Fruit fly (Drosophila melanogaster) whole organism, embryonic: Measurements from ENCODE around the gene PlexA.

Experiments
- Bteb2 ChIP-seq: fragments of 200-800 bp; sonication (Bioruptor generic); optimal IDR thresholded peaks from 2 replicates; lab custom pipeline; 2016; ENCODE audit warnings: missing biosample characterization, missing genetic modification characterization
- CG11398 ChIP-seq: fragments of 200-800 bp; sonication (Bioruptor generic); optimal IDR thresholded peaks from 2 replicates; lab custom pipeline; 2016; ENCODE audit warnings: missing biosample characterization, missing genetic modification characterization
- CG11695 ChIP-seq: fragments of 200-800 bp; sonication (Bioruptor generic); IDR thresholded peaks from 3 replicates; pipeline ENCODE4 v1.3.6; 2022; ENCODE audit warnings: missing biosample characterization, missing genetic modification characterization
- CG13424 ChIP-seq: fragments of 200-800 bp; sonication (Bioruptor generic); optimal IDR thresholded peaks from 2 replicates; lab custom pipeline; 2019; ENCODE audit warnings: missing biosample characterization, mild to moderate bottlenecking, missing genetic modification characterization, moderate library complexity
- CG14441 ChIP-seq: fragments of 200-800 bp; sonication (Bioruptor generic); IDR thresholded peaks from 2 replicates; pipeline ENCODE4 v1.3.6; 2022; ENCODE audit warnings: missing biosample characterization, missing genetic modification characterization
- CG15696 ChIP-seq: fragments of 200-800 bp; sonication (Bioruptor generic); optimal IDR thresholded peaks from 2 replicates; lab custom pipeline; 2019; ENCODE audit warnings: missing biosample characterization, mild to moderate bottlenecking, missing genetic modification characterization, moderate library complexity
- CG16815 ChIP-seq: fragments of 200-800 bp; sonication (Bioruptor generic); optimal IDR thresholded peaks from 3 replicates; lab custom pipeline; 2017; ENCODE audit warnings: missing biosample characterization, mild to moderate bottlenecking, missing genetic modification characterization
- CG17186 ChIP-seq: fragments of 200-800 bp; sonication (Bioruptor generic); optimal IDR thresholded peaks from 3 replicates; lab custom pipeline; 2017; ENCODE audit warnings: missing biosample characterization, missing genetic modification reagents, missing genetic modification characterization
- CG2202 ChIP-seq: fragments of 200-800 bp; sonication (Bioruptor generic); optimal IDR thresholded peaks from 2 replicates; lab custom pipeline; 2018; ENCODE audit warnings: missing biosample characterization, mild to moderate bottlenecking, missing genetic modification characterization
- CG31365 ChIP-seq: fragments of 200-800 bp; sonication (Bioruptor generic); optimal IDR thresholded peaks from 2 replicates; lab custom pipeline; 2018; ENCODE audit warnings: missing biosample characterization, mild to moderate bottlenecking, missing genetic modification characterization
- CG32532 ChIP-seq: fragments of 200-800 bp; sonication (Bioruptor generic); IDR thresholded peaks from 2 replicates; pipeline ENCODE4 v1.3.6; 2022; ENCODE audit warnings: missing biosample characterization, missing genetic modification characterization
- CG32767 ChIP-seq: fragments of 200-800 bp; sonication (Bioruptor generic); IDR thresholded peaks from 2 replicates; pipeline ENCODE4 v1.3.6; 2022; ENCODE audit warnings: missing biosample characterization, missing genetic modification characterization
- CG42726 ChIP-seq: fragments of 200-800 bp; sonication (Bioruptor generic); IDR thresholded peaks from 2 replicates; pipeline ENCODE4 v1.3.6; 2022; ENCODE audit warnings: missing biosample characterization, missing genetic modification characterization; ENCODE audit not compliant: partially characterized antibody
- CG5180 ChIP-seq: fragments of 200-800 bp; sonication (Bioruptor generic); optimal IDR thresholded peaks from 3 replicates; lab custom pipeline; 2017; ENCODE audit warnings: missing biosample characterization, missing genetic modification characterization, mild to moderate bottlenecking, moderate library complexity, missing genetic modification reagents
- CG7928 ChIP-seq: fragments of 200-800 bp; sonication (Bioruptor generic); optimal IDR thresholded peaks from 2 replicates; lab custom pipeline; 2017; ENCODE audit warnings: missing biosample characterization, mild to moderate bottlenecking, missing genetic modification characterization
- CG9876 ChIP-seq: fragments of 200-800 bp; sonication (Bioruptor generic); optimal IDR thresholded peaks from 2 replicates; lab custom pipeline; 2016; ENCODE audit warnings: missing biosample characterization, missing genetic modification characterization
- Chrac-16 ChIP-seq: fragments of 200-800 bp; sonication (Bioruptor generic); optimal IDR thresholded peaks from 3 replicates; lab custom pipeline; 2016; ENCODE audit warnings: missing biosample characterization, missing genetic modification characterization
- Deaf1 ChIP-seq: fragments of 200-800 bp; optimal IDR thresholded peaks from 3 replicates; lab custom pipeline; 2019; ENCODE audit warnings: missing biosample characterization, mild to moderate bottlenecking, missing genetic modification characterization, moderate library complexity
- Dll ChIP-seq: fragments of 200-800 bp; sonication (Bioruptor generic); IDR thresholded peaks from 4 replicates; pipeline ENCODE4 v1.3.6; 2022; ENCODE audit warnings: missing biosample characterization, missing genetic modification characterization; ENCODE audit not compliant: partially characterized antibody
- E2f1 ChIP-seq: fragments of 200-800 bp; sonication (Bioruptor generic); IDR thresholded peaks from 2 replicates; pipeline ENCODE4 v1.3.6; 2022; ENCODE audit warnings: missing biosample characterization, missing genetic modification characterization
- Hey ChIP-seq: fragments of 200-800 bp; sonication (Bioruptor generic); optimal IDR thresholded peaks from 3 replicates; lab custom pipeline; 2018; ENCODE audit warnings: missing biosample characterization, mild to moderate bottlenecking, missing genetic modification characterization
- HmgZ ChIP-seq: fragments of 200-800 bp; sonication (Bioruptor generic); optimal IDR thresholded peaks from 2 replicates; lab custom pipeline; 2018; ENCODE audit warnings: missing biosample characterization, mild to moderate bottlenecking, missing genetic modification characterization
- Hmr ChIP-seq: fragments of 200-800 bp; sonication (Bioruptor generic); optimal IDR thresholded peaks from 3 replicates; lab custom pipeline; 2017; ENCODE audit warnings: mild to moderate bottlenecking, missing biosample characterization, missing genetic modification reagents, missing genetic modification characterization
- MTF-1 ChIP-seq: fragments of 200-800 bp; sonication (Bioruptor generic); optimal IDR thresholded peaks from 2 replicates; lab custom pipeline; 2018; ENCODE audit warnings: missing biosample characterization, mild to moderate bottlenecking, missing genetic modification characterization, borderline replicate concordance
- Max ChIP-seq: fragments of 200-800 bp; sonication (Bioruptor generic); optimal IDR thresholded peaks from 2 replicates; lab custom pipeline; 2016; ENCODE audit warnings: missing biosample characterization, mild to moderate bottlenecking, missing genetic modification characterization
- Mes4 ChIP-seq: fragments of 200-800 bp; sonication (Bioruptor generic); optimal IDR thresholded peaks from 2 replicates; lab custom pipeline; 2016; ENCODE audit warnings: missing biosample characterization, missing genetic modification characterization
- Oli ChIP-seq: fragments of 200-800 bp; sonication (Bioruptor generic); optimal IDR thresholded peaks from 2 replicates; lab custom pipeline; 2018; ENCODE audit warnings: missing biosample characterization, mild to moderate bottlenecking, missing genetic modification characterization, moderate library complexity
- Opbp ChIP-seq: fragments of 200-800 bp; sonication (Bioruptor generic); IDR thresholded peaks from 3 replicates; pipeline ENCODE4 v1.3.6; 2022; ENCODE audit warnings: missing biosample characterization, missing genetic modification characterization; ENCODE audit not compliant: partially characterized antibody
- Six4 ChIP-seq: fragments of 200-800 bp; sonication (Bioruptor generic); optimal IDR thresholded peaks from 2 replicates; lab custom pipeline; 2016; ENCODE audit warnings: missing biosample characterization, missing genetic modification characterization
- Xbp1 ChIP-seq: fragments of 200-800 bp; sonication (Bioruptor generic); optimal IDR thresholded peaks from 3 replicates; lab custom pipeline; 2016; ENCODE audit warnings: missing biosample characterization, mild to moderate bottlenecking, missing genetic modification characterization
- abd-A ChIP-seq: fragments of 200-800 bp; sonication (Bioruptor generic); optimal IDR thresholded peaks from 3 replicates; lab custom pipeline; 2019; ENCODE audit warnings: missing biosample characterization, mild to moderate bottlenecking, missing genetic modification characterization, moderate library complexity
- bcd ChIP-seq: fragments of 200-800 bp; sonication (Bioruptor generic); optimal IDR thresholded peaks from 2 replicates; lab custom pipeline; 2017; ENCODE audit warnings: missing biosample characterization, mild to moderate bottlenecking, missing genetic modification characterization
- bigmax ChIP-seq: fragments of 200-800 bp; sonication (Bioruptor generic); optimal IDR thresholded peaks from 2 replicates; lab custom pipeline; 2018; ENCODE audit warnings: missing biosample characterization, mild to moderate bottlenecking, missing genetic modification characterization
- chinmo ChIP-seq: fragments of 200-800 bp; sonication (Bioruptor generic); IDR thresholded peaks from 4 replicates; pipeline ENCODE4 v1.3.6; 2022; ENCODE audit warnings: missing biosample characterization, missing genetic modification characterization; ENCODE audit not compliant: partially characterized antibody
- crp ChIP-seq, 2 experiments: fragments of 200-800 bp; sonication (Bioruptor generic); optimal IDR thresholded peaks; 2 replicates in 1 of 2; 3 replicates in 1 of 2; lab custom pipeline; 2017; ENCODE audit warnings: missing biosample characterization in 2 of 2, missing genetic modification characterization in 2 of 2, mild to moderate bottlenecking in 1 of 2, moderate library complexity in 1 of 2
- disco-r ChIP-seq: fragments of 200-800 bp; sonication (Bioruptor generic); optimal IDR thresholded peaks from 2 replicates; lab custom pipeline; 2016; ENCODE audit warnings: missing biosample characterization, missing genetic modification characterization
- dpn ChIP-seq, 2 experiments: fragments of 200-800 bp; sonication (Bioruptor generic); optimal IDR thresholded peaks; 3 replicates each; lab custom pipeline; 2016; ENCODE audit warnings: missing biosample characterization in 2 of 2, missing genetic modification characterization in 2 of 2
- eyg ChIP-seq: fragments of 200-800 bp; sonication (Bioruptor generic); optimal IDR thresholded peaks from 3 replicates; lab custom pipeline; 2016; ENCODE audit warnings: missing biosample characterization, missing genetic modification characterization
- hb ChIP-seq: fragments of 200-800 bp; sonication (Bioruptor generic); IDR thresholded peaks from 3 replicates; pipeline ENCODE4 v1.3.6; 2022; ENCODE audit warnings: missing biosample characterization, missing genetic modification characterization; ENCODE audit not compliant: partially characterized antibody
- ind ChIP-seq: fragments of 200-800 bp; sonication (Bioruptor generic); optimal IDR thresholded peaks from 3 replicates; lab custom pipeline; 2016; ENCODE audit warnings: missing biosample characterization, missing genetic modification characterization
- lab ChIP-seq: fragments of 200-800 bp; sonication (Bioruptor generic); optimal IDR thresholded peaks from 3 replicates; lab custom pipeline; 2017; ENCODE audit warnings: missing biosample characterization, missing genetic modification characterization, mild to moderate bottlenecking, moderate library complexity, missing genetic modification reagents
- lola ChIP-seq, 3 experiments: fragments of >200 bp in 2 of 3; fragments of 200-800 bp in 1 of 3; sonication (Bioruptor generic) in 1 of 3; optimal IDR thresholded peaks; 2 replicates each; lab custom pipeline; 2017 to 2019; ENCODE audit warnings: missing biosample characterization in 3 of 3, missing genetic modification characterization in 3 of 3, mild to moderate bottlenecking in 1 of 3, moderate library complexity in 1 of 3
- rib ChIP-seq: fragments of 200-800 bp; sonication (Bioruptor generic); IDR thresholded peaks from 2 replicates; pipeline ENCODE4 v1.3.6; 2022; ENCODE audit warnings: missing biosample characterization, missing genetic modification characterization
- row ChIP-seq: fragments of 200-800 bp; sonication (Bioruptor generic); IDR thresholded peaks from 3 replicates; pipeline ENCODE4 v1.3.6; 2022; ENCODE audit warnings: missing biosample characterization, missing genetic modification characterization
- slbo ChIP-seq: fragments of 200-800 bp; sonication (Bioruptor generic); IDR thresholded peaks from 2 replicates; pipeline ENCODE4 v1.3.6; 2022; ENCODE audit warnings: missing biosample characterization, missing genetic modification characterization
- tgo ChIP-seq: fragments of 200-800 bp; sonication (Bioruptor generic); IDR thresholded peaks from 3 replicates; pipeline ENCODE4 v1.3.6; 2022; ENCODE audit warnings: missing biosample characterization, missing genetic modification characterization
- tio ChIP-seq: fragments of 200-800 bp; sonication (Bioruptor generic); optimal IDR thresholded peaks from 2 replicates; lab custom pipeline; 2017; ENCODE audit warnings: missing biosample characterization, missing genetic modification characterization, inconsistent platforms
- vnd ChIP-seq: fragments of 200-800 bp; sonication (Bioruptor generic); IDR thresholded peaks from 3 replicates; pipeline ENCODE4 v1.3.6; 2022; ENCODE audit warnings: missing biosample characterization, missing genetic modification characterization; ENCODE audit not compliant: partially characterized antibody
- zen ChIP-seq: fragments of 200-800 bp; sonication (Bioruptor generic); optimal IDR thresholded peaks from 3 replicates; lab custom pipeline; 2018; ENCODE audit warnings: missing biosample characterization, mild to moderate bottlenecking, missing genetic modification characterization, moderate library complexity
- zfh1 ChIP-seq: fragments of 200-800 bp; sonication (Bioruptor generic); IDR thresholded peaks from 3 replicates; pipeline ENCODE4 v1.3.6; 2022; ENCODE audit warnings: missing biosample characterization, missing genetic modification characterization

Gene PlexA

dm6 chr4:1030692-1031110 lies 3.8 kb upstream of the PlexA start (continued):
- TF ChIP-seq CG15696 (tag; lab: Kevin White, UChicago) (peak; percentile 5), Deaf1 (tag; lab: Kevin White, UChicago) (no peak), CG31365 (tag; lab: Kevin White, UChicago) (no peak), Hey (no peak), chinmo (no peak), Hmr (GFP tag; lab: Kevin White, UChicago) (no peak), CG42726 (GFP tag; lab: Robert Waterston, UW) (no peak), Max (GFP tag; lab: Kevin White, UChicago) (peak; percentile 43), CG32767 (GFP tag; lab: Robert Waterston, UW) (no peak), row (GFP tag; lab: Robert Waterston, UW) (peak; percentile 76), lola (GFP tag; optimal IDR thresholded peaks at IDR 0.05; lab: Kevin White, UChicago) (no peak), vnd (no peak), Six4 (GFP tag; lab: Kevin White, UChicago) (no peak), ind (GFP tag; lab: Kevin White, UChicago) (peak; percentile 35), Opbp (peak; percentile 75; the same call in 2 of the 3 replicates), CG5180 (no peak), tio (no peak), CG14441 (no peak), CG11695 (GFP tag; lab: Robert Waterston, UW) (no peak), crp (GFP tag; optimal IDR thresholded peaks at IDR 0.05; lab: Kevin White, UChicago) (no peak), eyg (GFP tag; lab: Kevin White, UChicago) (no peak), HmgZ (tag; lab: Kevin White, UChicago) (peak; percentile 12), Chrac-16 (GFP tag; lab: Kevin White, UChicago) (peak; percentile 37), dpn (GFP tag; optimal IDR thresholded peaks at IDR 0.05; lab: Kevin White, UChicago) (peak in 1 of 2 experiments; percentile 8), zfh1 (no peak), MTF-1 (GFP tag; lab: Kevin White, UChicago) (no peak), lab (no peak), bigmax (GFP tag; lab: Kevin White, UChicago) (peak; percentile 54), CG16815 (GFP tag; lab: Kevin White, UChicago) (no peak), abd-A (tag; lab: Kevin White, UChicago) (no peak), Mes4 (GFP tag; lab: Kevin White, UChicago) (no peak), slbo (peak; percentile 70; the same call in 1 of the 2 replicates), bcd (GFP tag; lab: Kevin White, UChicago) (no peak), Dll (peak; percentile 66), CG9876 (GFP tag; lab: Kevin White, UChicago) (peak; percentile 33), zen (tag; lab: Kevin White, UChicago) (peak; percentile 28), hb (no peak), CG11398 (GFP tag; lab: Kevin White, UChicago) (no peak), CG13424 (peak; percentile 12), rib (GFP tag; lab: Robert Waterston, UW) (no peak), Oli (tag; lab: Kevin White, UChicago) (no peak), CG17186 (GFP tag; lab: Kevin White, UChicago) (no peak), CG2202 (tag; lab: Kevin White, UChicago) (no peak), Xbp1 (GFP tag; lab: Kevin White, UChicago) (peak; percentile 49), E2f1 (GFP tag; lab: Robert Waterston, UW) (no peak), CG7928 (GFP tag; lab: Kevin White, UChicago) (no peak), Bteb2 (GFP tag; lab: Kevin White, UChicago) (no peak), tgo (GFP tag; lab: Robert Waterston, UW) (0 out of 3 replicates have a peak, but pooled peaks have one; percentile 25), disco-r (GFP tag; lab: Kevin White, UChicago) (no peak), CG32532 (GFP tag; lab: Robert Waterston, UW) (no peak; the same call in 1 of the 2 replicates)
